Worm (Caenorhabditis elegans): ENCODE data around the gene mig-2.
A peak's percentile ranks its signal among the peaks of the same experiment; 100 is the strongest.

ce11 chrX:11546445-11547275 is 1.7 kb upstream of the mig-2 start, which contains the start of gene selt-1.1:
- TF ChIP-seq aly-1 (tag; optimal IDR thresholded peaks at IDR 0.05) (peak; percentile 37), sea-1 (GFP tag; conservative IDR thresholded peaks at IDR 0.05) (0 out of 2 replicates have a peak, but pooled peaks have one; percentile 52), ama-1 (optimal IDR thresholded peaks at IDR 0.05) (no peak), tra-4 (tag; optimal IDR thresholded peaks at IDR 0.05) (no peak), hmg-4 (GFP tag; optimal IDR thresholded peaks at IDR 0.05) (peak; percentile 76), ets-7 (tag; optimal IDR thresholded peaks at IDR 0.05) (no peak), B0310.2 (tag; optimal IDR thresholded peaks at IDR 0.05) (no peak), hnd-1 (tag; optimal IDR thresholded peaks at IDR 0.05) (no peak), F13C5.2 (tag; optimal IDR thresholded peaks at IDR 0.05) (peak; percentile 21), pes-1 (GFP tag; IDR thresholded peaks at IDR 0.05) (no peak), hmbx-1 (tag; optimal IDR thresholded peaks at IDR 0.05) (no peak)
